Worm (Caenorhabditis elegans) whole organism, young adult: Measurements from ENCODE around the gene cand-1.

Experiments
- B0035.1 ChIP-seq: sonication (generic microtip); optimal IDR thresholded peaks from 2 replicates; lab custom pipeline; 2016; ENCODE audit warnings: missing genetic modification characterization, mild to moderate bottlenecking, missing compliant biosample characterization, missing genotype, missing genetic modification reagents
- B0336.3 ChIP-seq: fragments of 200-800 bp; sonication (Bioruptor generic); IDR thresholded peaks from 2 replicates; pipeline ENCODE4 v1.3.6; 2022; ENCODE audit warnings: missing genetic modification characterization, missing compliant biosample characterization
- C17E4.6 ChIP-seq: fragments of 200-800 bp; sonication (Bioruptor generic); IDR thresholded peaks from 2 replicates; pipeline ENCODE4 v1.3.6; 2022; ENCODE audit warnings: missing genetic modification reagents, missing genetic modification characterization, missing compliant biosample characterization
- F22D6.2 ChIP-seq: sonication (generic microtip); optimal IDR thresholded peaks from 2 replicates; lab custom pipeline; 2016; ENCODE audit warnings: mild to moderate bottlenecking, missing genetic modification characterization, missing compliant biosample characterization
- F39B2.1 ChIP-seq: fragments of 200-800 bp; sonication (Bioruptor generic); IDR thresholded peaks from 2 replicates; pipeline ENCODE4 v1.3.6; 2022; ENCODE audit warnings: missing genetic modification reagents, missing genetic modification characterization, missing compliant biosample characterization
- K12H6.12 ChIP-seq: fragments of 200-800 bp; sonication (Bioruptor generic); optimal IDR thresholded peaks from 2 replicates; lab custom pipeline; 2018; ENCODE audit warnings: mild to moderate bottlenecking, missing genetic modification characterization, missing compliant biosample characterization
- Y56A3A.18 ChIP-seq: fragments of 200-800 bp; sonication (Bioruptor generic); IDR thresholded peaks from 2 replicates; pipeline ENCODE4 v1.3.6; 2022; ENCODE audit warnings: missing genetic modification reagents, missing genetic modification characterization, missing compliant biosample characterization
- ZK185.1 ChIP-seq: sonication (generic microtip); optimal IDR thresholded peaks from 2 replicates; lab custom pipeline; 2016; ENCODE audit warnings: mild to moderate bottlenecking, missing genetic modification characterization, missing compliant biosample characterization; ENCODE audit not compliant: poor library complexity, severe bottlenecking
- aptf-2 ChIP-seq: fragments of 200-800 bp; sonication (Bioruptor generic); conservative IDR thresholded peaks from 2 replicates; pipeline ENCODE4 v1.3.6; 2022; ENCODE audit warnings: missing genetic modification reagents, missing genetic modification characterization, missing compliant biosample characterization
- aptf-3 ChIP-seq: fragments of 200-800 bp; sonication (Bioruptor generic); IDR thresholded peaks from 2 replicates; pipeline ENCODE4 v1.3.6; 2022; ENCODE audit warnings: missing genetic modification characterization, missing compliant biosample characterization
- cebp-1 ChIP-seq, 2 experiments: fragments of 200-800 bp in 1 of 2; sonication (Bioruptor generic) in 1 of 2; sonication (generic microtip) in 1 of 2; IDR thresholded peaks in 1 of 2; optimal IDR thresholded peaks in 1 of 2; 2 replicates each; pipeline versions ENCODE4 v1.3.6 to Lab custom; 2017 to 2022; ENCODE audit warnings: missing compliant biosample characterization in 2 of 2, missing genetic modification characterization in 2 of 2, mild to moderate bottlenecking in 1 of 2, missing genetic modification reagents in 1 of 2, moderate library complexity in 1 of 2
- ceh-100 ChIP-seq: fragments of 200-800 bp; sonication (Bioruptor generic); IDR thresholded peaks from 2 replicates; pipeline ENCODE4 v1.3.6; 2022; ENCODE audit warnings: missing genetic modification reagents, missing genetic modification characterization, missing compliant biosample characterization
- ceh-58 ChIP-seq: fragments of 200-800 bp; sonication (Bioruptor generic); IDR thresholded peaks from 2 replicates; pipeline ENCODE4 v1.3.6; 2022; ENCODE audit warnings: missing genetic modification characterization, missing compliant biosample characterization
- dpl-1 ChIP-seq: fragments of 150-350 bp; optimal IDR thresholded peaks from 2 replicates; lab custom pipeline; 2014; ENCODE audit warnings: missing biosample characterization, missing genetic modification reagents, missing genetic modification characterization
- egl-44 ChIP-seq: fragments of 200-800 bp; sonication (Bioruptor generic); IDR thresholded peaks from 2 replicates; pipeline ENCODE4 v1.3.6; 2022; ENCODE audit warnings: missing genetic modification reagents, missing genetic modification characterization, missing compliant biosample characterization
- ets-4 ChIP-seq: fragments of 200-800 bp; sonication (Bioruptor generic); optimal IDR thresholded peaks from 2 replicates; lab custom pipeline; 2018; ENCODE audit warnings: mild to moderate bottlenecking, missing genetic modification characterization, missing compliant biosample characterization
- gei-17 ChIP-seq: fragments of 200-800 bp; sonication (Bioruptor generic); optimal IDR thresholded peaks from 2 replicates; lab custom pipeline; 2018; ENCODE audit warnings: mild to moderate bottlenecking, missing genetic modification characterization, missing compliant biosample characterization
- hmg-20 ChIP-seq: fragments of 200-800 bp; sonication (Bioruptor generic); IDR thresholded peaks from 2 replicates; pipeline ENCODE4 v1.3.6; 2022; ENCODE audit warnings: missing genetic modification reagents, missing genetic modification characterization, missing compliant biosample characterization
- lag-1 ChIP-seq: fragments of 200-800 bp; sonication (Bioruptor generic); IDR thresholded peaks from 2 replicates; pipeline ENCODE4 v1.3.6; 2022; ENCODE audit warnings: missing genetic modification reagents, missing genetic modification characterization, missing compliant biosample characterization
- lin-26 ChIP-seq: fragments of 200-800 bp; sonication (Bioruptor generic); IDR thresholded peaks from 2 replicates; pipeline ENCODE4 v1.3.6; 2022; ENCODE audit warnings: missing genetic modification reagents, missing genetic modification characterization, missing compliant biosample characterization
- lin-35 ChIP-seq, 3 experiments: fragments of 150-350 bp in 2 of 3; sonication (generic microtip) in 1 of 3; optimal IDR thresholded peaks; 2 replicates each; lab custom pipeline; 2014 to 2018; ENCODE audit warnings: missing biosample characterization in 3 of 3, missing genetic modification characterization in 3 of 3, missing genetic modification reagents in 3 of 3
- lsl-1 ChIP-seq: fragments of 200-800 bp; sonication (Bioruptor generic); optimal IDR thresholded peaks from 2 replicates; lab custom pipeline; 2018; ENCODE audit warnings: mild to moderate bottlenecking, missing genetic modification characterization, moderate library complexity, missing compliant biosample characterization
- mcd-1 ChIP-seq: fragments of 200-800 bp; sonication (Bioruptor generic); IDR thresholded peaks from 2 replicates; pipeline ENCODE4 v1.3.6; 2022; ENCODE audit warnings: missing genetic modification reagents, missing genetic modification characterization, missing compliant biosample characterization
- mes-4 ChIP-seq: sonication (generic microtip); optimal IDR thresholded peaks from 2 replicates; lab custom pipeline; 2016; ENCODE audit warnings: missing genotype, missing genetic modification characterization, missing compliant biosample characterization
- mxl-1 ChIP-seq: sonication (generic microtip); optimal IDR thresholded peaks from 2 replicates; lab custom pipeline; 2016; ENCODE audit warnings: missing genetic modification characterization, missing compliant biosample characterization
- nhr-179 ChIP-seq: sonication (generic microtip); optimal IDR thresholded peaks from 2 replicates; lab custom pipeline; 2016; ENCODE audit warnings: mild to moderate bottlenecking, missing genetic modification characterization, missing compliant biosample characterization
- nhr-80 ChIP-seq: sonication (generic microtip); optimal IDR thresholded peaks from 2 replicates; lab custom pipeline; 2016; ENCODE audit warnings: missing genetic modification characterization, missing compliant biosample characterization
- pbrm-1 ChIP-seq: fragments of 200-800 bp; sonication (Bioruptor generic); IDR thresholded peaks from 2 replicates; pipeline ENCODE4 v1.3.6; 2022; ENCODE audit warnings: missing genetic modification reagents, missing genetic modification characterization, missing compliant biosample characterization
- rec-8 ChIP-seq, 2 experiments: sonication (generic microtip); optimal IDR thresholded peaks; 2 replicates each; lab custom pipeline; 2016; ENCODE audit warnings: mild to moderate bottlenecking in 2 of 2, missing genetic modification characterization in 2 of 2, missing genetic modification reagents in 2 of 2, missing genotype in 2 of 2, missing biosample characterization in 1 of 2, missing compliant biosample characterization in 1 of 2, moderate library complexity in 1 of 2
- snpc-1.3 ChIP-seq: sonication (generic microtip); optimal IDR thresholded peaks from 2 replicates; lab custom pipeline; 2017; ENCODE audit warnings: missing genetic modification characterization, mild to moderate bottlenecking, missing compliant biosample characterization, antibody characterized with exemption, moderate library complexity, missing genotype, missing genetic modification reagents; ENCODE audit not compliant: insufficient read depth
- snpc-3.4 ChIP-seq: sonication (generic microtip); optimal IDR thresholded peaks from 2 replicates; lab custom pipeline; 2017; ENCODE audit warnings: missing genetic modification characterization, mild to moderate bottlenecking, missing compliant biosample characterization, antibody characterized with exemption, moderate library complexity, missing genotype, missing genetic modification reagents
- snpc-4 ChIP-seq, 5 experiments: fragments of 150-350 bp in 1 of 5; sonication (generic microtip) in 4 of 5; optimal IDR thresholded peaks; 2 replicates each; lab custom pipeline; 2014 to 2018; ENCODE audit warnings: missing genetic modification characterization in 5 of 5, missing biosample characterization in 3 of 5, antibody characterized with exemption in 2 of 5, mild to moderate bottlenecking in 2 of 5, missing compliant biosample characterization in 2 of 5, missing genotype in 2 of 5, moderate library complexity in 2 of 5, missing genetic modification reagents in 1 of 5
- sptf-2 ChIP-seq: fragments of 200-800 bp; sonication (Bioruptor generic); optimal IDR thresholded peaks from 2 replicates; lab custom pipeline; 2018; ENCODE audit warnings: mild to moderate bottlenecking, missing genetic modification characterization, missing compliant biosample characterization
- xnd-1 ChIP-seq: sonication (generic microtip); optimal IDR thresholded peaks from 2 replicates; lab custom pipeline; 2016; ENCODE audit warnings: missing genotype, missing genetic modification reagents, missing genetic modification characterization, missing compliant biosample characterization
- ztf-26 ChIP-seq: sonication (generic microtip); optimal IDR thresholded peaks from 2 replicates; lab custom pipeline; 2017; ENCODE audit warnings: missing genetic modification characterization, missing compliant biosample characterization
- ztf-3 ChIP-seq: fragments of 200-800 bp; sonication (Bioruptor generic); optimal IDR thresholded peaks from 2 replicates; lab custom pipeline; 2018; ENCODE audit warnings: mild to moderate bottlenecking, missing genetic modification characterization, missing compliant biosample characterization

The cand-1 gene

ce11 chrV:16814541-16815207, 12.0 kb downstream of the cand-1 start (continued):
- no peak for TF ChIP-seq lin-35 (GFP tag; optimal IDR thresholded peaks at IDR 0.05; lab: Kevin White, UChicago)
- TF ChIP-seq lin-26 = no peak
- no peak for TF ChIP-seq lsl-1 (GFP tag; lab: Kevin White, UChicago)
- no peak for TF ChIP-seq xnd-1 (tag; lab: Kevin White, UChicago)
- no peak for TF ChIP-seq mxl-1 (tag; lab: Kevin White, UChicago)
- no peak for TF ChIP-seq aptf-3 (GFP tag; lab: Robert Waterston, UW)
- TF ChIP-seq snpc-3.4 = no peak
- TF ChIP-seq ceh-100 (GFP tag; lab: Robert Waterston, UW) = no peak
- no peak for TF ChIP-seq lag-1 (GFP tag; lab: Robert Waterston, UW)
- no peak for TF ChIP-seq snpc-1.3 (tag; lab: Kevin White, UChicago)
- no peak for TF ChIP-seq cebp-1 (GFP tag; IDR thresholded peaks at IDR 0.05; lab: Robert Waterston, UW)
- TF ChIP-seq cebp-1 (tag; optimal IDR thresholded peaks at IDR 0.05; lab: Kevin White, UChicago) = peak; percentile 22
- no peak for TF ChIP-seq F22D6.2 (tag; lab: Kevin White, UChicago)
- peak; percentile 41; the same call in 1 of the 2 replicates for TF ChIP-seq B0336.3 (GFP tag; lab: Robert Waterston, UW)
- TF ChIP-seq B0035.1 (tag; lab: Kevin White, UChicago) = no peak
- TF ChIP-seq ztf-3 (GFP tag; lab: Kevin White, UChicago) = no peak
- TF ChIP-seq ZK185.1 (tag; lab: Kevin White, UChicago) = no peak
- no peak for TF ChIP-seq egl-44 (GFP tag; lab: Robert Waterston, UW)
- 0 out of 2 replicates have a peak, but pooled peaks have one; percentile 17 for TF ChIP-seq mcd-1 (GFP tag; lab: Robert Waterston, UW)
- no peak for TF ChIP-seq aptf-2 (GFP tag; lab: Robert Waterston, UW)
- TF ChIP-seq, all 124 proteins: peak for 8

- no peak for TF ChIP-seq nhr-179
- TF ChIP-seq ets-4 (GFP tag; lab: Kevin White, UChicago) = no peak
- TF ChIP-seq mes-4 = no peak
These were observed 12.6 kb downstream of the cand-1 start, which contains the start of gene T20B3.1 for ce11 chrV:16815261-16815660. TSS of gene T20B3.1 (plus strand) at chrV:16815561.

ce11 chrV:16816707-16817106, 14.0 kb downstream of the cand-1 start:
- TF ChIP-seq pbrm-1 (GFP tag; lab: Robert Waterston, UW) (no peak), ztf-26 (tag; lab: Kevin White, UChicago) (no peak), ceh-58 (GFP tag; lab: Robert Waterston, UW) (no peak), K12H6.12 (tag; lab: Kevin White, UChicago) (no peak), snpc-3.4 (no peak), cebp-1 (GFP tag; IDR thresholded peaks at IDR 0.05; lab: Robert Waterston, UW) (no peak), cebp-1 (tag; optimal IDR thresholded peaks at IDR 0.05; lab: Kevin White, UChicago) (peak; percentile 17), gei-17 (GFP tag; lab: Kevin White, UChicago) (no peak), dpl-1 (no peak), nhr-179 (no peak), F39B2.1 (GFP tag; lab: Robert Waterston, UW) (no peak), snpc-4 (GFP tag; optimal IDR thresholded peaks at IDR 0.05; lab: Kevin White, UChicago) (no peak), snpc-4 (tag; optimal IDR thresholded peaks at IDR 0.05; lab: Kevin White, UChicago) (peak in 1 of 4 experiments; percentile 18), hmg-20 (GFP tag; lab: Robert Waterston, UW) (no peak), rec-8 (tag; optimal IDR thresholded peaks at IDR 0.05; lab: Kevin White, UChicago) (no peak), sptf-2 (GFP tag; lab: Kevin White, UChicago) (no peak), Y56A3A.18 (GFP tag; lab: Robert Waterston, UW) (no peak), C17E4.6 (no peak), B0035.1 (tag; lab: Kevin White, UChicago) (no peak), nhr-80 (tag; lab: Kevin White, UChicago) (peak; percentile 56)
